Fruit fly (Drosophila melanogaster): Measurements from ENCODE around the gene ase.

Gene ase

dm6 chrX:460447-460846 lies at the start of gene ase:
Gene ase, plus strand, starts transcription at chrX:460747.
- TF ChIP-seq CG17801 (GFP tag; optimal IDR thresholded peaks at IDR 0.05; ENCODE audit: partially characterized antibody), result no peak

dm6 chrX:414352-414751 lies 46.2 kb upstream of the ase start:
- TF ChIP-seq CG17801 (GFP tag; optimal IDR thresholded peaks at IDR 0.05; ENCODE audit: partially characterized antibody), result no peak

- no peak for TF ChIP-seq CG17801 (GFP tag; optimal IDR thresholded peaks at IDR 0.05; ENCODE audit: partially characterized antibody)
Observed at dm6 chrX:423374-423773, 37.2 kb upstream of the ase start.

- no peak for TF ChIP-seq CG17801 (GFP tag; optimal IDR thresholded peaks at IDR 0.05; ENCODE audit: partially characterized antibody)
Observed at dm6 chrX:425524-425923, 35.0 kb upstream of the ase start.

- no peak for TF ChIP-seq CG17801 (GFP tag; optimal IDR thresholded peaks at IDR 0.05; ENCODE audit: partially characterized antibody)
Observed at dm6 chrX:428192-428591, 32.4 kb upstream of the ase start.

- no peak for TF ChIP-seq CG17801 (GFP tag; optimal IDR thresholded peaks at IDR 0.05; ENCODE audit: partially characterized antibody)
Observed at dm6 chrX:437404-437803, 23.1 kb upstream of the ase start, which contains the start of gene Pgcl. Gene Pgcl, minus strand, starts transcription at chrX:437448.

- TF ChIP-seq CG17801 (GFP tag; optimal IDR thresholded peaks at IDR 0.05; ENCODE audit: partially characterized antibody), result no peak
Observed at dm6 chrX:441295-441694, 19.3 kb upstream of the ase start.

dm6 chrX:443981-444550 lies 16.5 kb upstream of the ase start:
- no peak for TF ChIP-seq CG17801 (GFP tag; optimal IDR thresholded peaks at IDR 0.05; ENCODE audit: partially characterized antibody)

dm6 chrX:446002-446401 lies 14.5 kb upstream of the ase start:
- no peak for TF ChIP-seq CG17801 (GFP tag; optimal IDR thresholded peaks at IDR 0.05; ENCODE audit: partially characterized antibody)

dm6 chrX:448270-448669 lies 12.3 kb upstream of the ase start:
- TF ChIP-seq CG17801 (GFP tag; optimal IDR thresholded peaks at IDR 0.05; ENCODE audit: partially characterized antibody), result no peak

- TF ChIP-seq CG17801 (GFP tag; optimal IDR thresholded peaks at IDR 0.05; ENCODE audit: partially characterized antibody), result no peak
Observed at dm6 chrX:448978-449377, 11.6 kb upstream of the ase start.

dm6 chrX:452716-453115 lies 7.8 kb upstream of the ase start:
- TF ChIP-seq CG17801 (GFP tag; optimal IDR thresholded peaks at IDR 0.05; ENCODE audit: partially characterized antibody), result no peak

- no peak for TF ChIP-seq CG17801 (GFP tag; optimal IDR thresholded peaks at IDR 0.05; ENCODE audit: partially characterized antibody)
Observed at dm6 chrX:456959-457358, 3.6 kb upstream of the ase start.

dm6 chrX:457803-458202 lies 2.7 kb upstream of the ase start:
- no peak for TF ChIP-seq CG17801 (GFP tag; optimal IDR thresholded peaks at IDR 0.05; ENCODE audit: partially characterized antibody)

dm6 chrX:463934-464333 lies 3.4 kb downstream of the ase start:
- TF ChIP-seq CG17801 (GFP tag; optimal IDR thresholded peaks at IDR 0.05; ENCODE audit: partially characterized antibody), result no peak

dm6 chrX:469235-469634 lies 8.7 kb downstream of the ase start, which contains the start of gene Cyp4g1:
Gene Cyp4g1, minus strand, starts transcription at chrX:469335.
- no peak for TF ChIP-seq CG17801 (GFP tag; optimal IDR thresholded peaks at IDR 0.05; ENCODE audit: partially characterized antibody)

dm6 chrX:470626-471025 lies 10.1 kb downstream of the ase start, which contains the start of gene CG32816:
Gene CG32816, minus strand, starts transcription at chrX:470726.
- TF ChIP-seq CG17801 (GFP tag; optimal IDR thresholded peaks at IDR 0.05; ENCODE audit: partially characterized antibody), result no peak

Measured in ovary, adult (tissue).